Worm (Caenorhabditis elegans) whole organism, early embryonic: ENCODE results near the gene nish-1.

Experiments
- B0310.2 ChIP-seq: sonication (generic microtip); optimal IDR thresholded peaks from 2 replicates; lab custom pipeline; 2016; ENCODE audit warnings: mild to moderate bottlenecking, missing genetic modification characterization, missing compliant biosample characterization
- F13C5.2 ChIP-seq: sonication (generic microtip); optimal IDR thresholded peaks from 2 replicates; lab custom pipeline; 2017; ENCODE audit warnings: mild to moderate bottlenecking, missing genetic modification characterization, inconsistent platforms, missing compliant biosample characterization
- aly-1 ChIP-seq: sonication (generic microtip); optimal IDR thresholded peaks from 2 replicates; lab custom pipeline; 2016; ENCODE audit warnings: missing genetic modification characterization, missing compliant biosample characterization
- ama-1 ChIP-seq: fragments of 150-350 bp; optimal IDR thresholded peaks from 2 replicates; lab custom pipeline; 2014
- ceh-13 ChIP-seq: fragments of 200-800 bp; sonication (Bioruptor generic); optimal IDR thresholded peaks from 2 replicates; lab custom pipeline; 2018; ENCODE audit warnings: mild to moderate bottlenecking, missing genetic modification characterization, missing compliant biosample characterization
- ceh-36 ChIP-seq: sonication (generic microtip); optimal IDR thresholded peaks from 2 replicates; lab custom pipeline; 2016; ENCODE audit warnings: missing genetic modification characterization, inconsistent platforms, missing compliant biosample characterization
- ets-7 ChIP-seq: sonication (generic microtip); optimal IDR thresholded peaks from 2 replicates; lab custom pipeline; 2016; ENCODE audit warnings: missing genotype, missing genetic modification characterization, missing compliant biosample characterization
- flt-1 ChIP-seq: fragments of 200-800 bp; sonication (Bioruptor generic); IDR thresholded peaks from 2 replicates; pipeline ENCODE4 v1.3.6; 2022; ENCODE audit warnings: missing genetic modification characterization, missing compliant biosample characterization
- hmbx-1 ChIP-seq: sonication (generic microtip); optimal IDR thresholded peaks from 2 replicates; lab custom pipeline; 2016; ENCODE audit warnings: mild to moderate bottlenecking, missing genetic modification characterization, missing compliant biosample characterization
- hmg-4 ChIP-seq: fragments of 200-800 bp; sonication (Bioruptor generic); optimal IDR thresholded peaks from 2 replicates; lab custom pipeline; 2018; ENCODE audit warnings: mild to moderate bottlenecking, missing genetic modification characterization, missing compliant biosample characterization
- hnd-1 ChIP-seq: sonication (generic microtip); optimal IDR thresholded peaks from 2 replicates; lab custom pipeline; 2016; ENCODE audit warnings: missing genetic modification characterization, missing compliant biosample characterization
- pes-1 ChIP-seq: fragments of 200-800 bp; sonication (Bioruptor generic); IDR thresholded peaks from 2 replicates; pipeline ENCODE4 v1.3.6; 2022; ENCODE audit warnings: missing genetic modification reagents, missing genetic modification characterization, missing compliant biosample characterization
- scrt-1 ChIP-seq: fragments of 200-800 bp; sonication (Bioruptor generic); IDR thresholded peaks from 2 replicates; pipeline ENCODE4 v1.3.6; 2022; ENCODE audit warnings: missing genetic modification characterization, missing compliant biosample characterization
- sea-1 ChIP-seq: fragments of 200-800 bp; sonication (Bioruptor generic); conservative IDR thresholded peaks from 2 replicates; pipeline ENCODE4 v1.3.6; 2022; ENCODE audit warnings: missing genetic modification characterization, missing compliant biosample characterization
- tbx-11 ChIP-seq: fragments of 200-800 bp; sonication (Bioruptor generic); IDR thresholded peaks from 2 replicates; pipeline ENCODE4 v1.3.6; 2022; ENCODE audit warnings: missing genetic modification characterization, missing compliant biosample characterization
- tbx-37 ChIP-seq: fragments of 200-800 bp; sonication (Bioruptor generic); conservative IDR thresholded peaks from 2 replicates; pipeline ENCODE4 v1.3.6; 2022; ENCODE audit warnings: missing genetic modification reagents, missing genetic modification characterization, missing compliant biosample characterization
- tra-4 ChIP-seq: sonication (generic microtip); optimal IDR thresholded peaks from 2 replicates; lab custom pipeline; 2017; ENCODE audit warnings: missing genetic modification characterization, missing compliant biosample characterization

The nish-1 gene

ce11 chrIV:10884263-10884662 is 20.1 kb downstream of the nish-1 start, which contains the start of gene F13E9.5:
Gene F13E9.5, minus strand, starts transcription at chrIV:10884363.
- TF ChIP-seq pes-1 (GFP tag; lab: Robert Waterston, UW) = no peak
- no peak for TF ChIP-seq tra-4 (tag; lab: Kevin White, UChicago)
- TF ChIP-seq hmg-4 (GFP tag; lab: Kevin White, UChicago) = no peak
- no peak for TF ChIP-seq aly-1 (tag; lab: Kevin White, UChicago)
- no peak for TF ChIP-seq sea-1 (GFP tag; lab: Robert Waterston, UW)
- no peak for TF ChIP-seq ceh-36
- TF ChIP-seq ceh-13 (GFP tag; lab: Kevin White, UChicago) = no peak
- TF ChIP-seq F13C5.2 = no peak
- no peak for TF ChIP-seq flt-1 (GFP tag; lab: Robert Waterston, UW)
- no peak for TF ChIP-seq ama-1
- no peak for TF ChIP-seq tbx-11 (GFP tag; lab: Robert Waterston, UW)

ce11 chrIV:10885915-10886314 is 21.8 kb downstream of the nish-1 start, which contains the start of gene srlf-11:
Gene srlf-11, minus strand, starts transcription at chrIV:10886015.
- no peak for TF ChIP-seq ceh-13 (GFP tag; lab: Kevin White, UChicago)
- no peak for TF ChIP-seq sea-1 (GFP tag; lab: Robert Waterston, UW)
- TF ChIP-seq ama-1 = no peak

ce11 chrIV:10887285-10887684 is 23.2 kb downstream of the nish-1 start, which contains the start of gene F13E9.16:
Gene F13E9.16, minus strand, starts transcription at chrIV:10887385.
- TF ChIP-seq tbx-37 (GFP tag; lab: Robert Waterston, UW) (no peak), hmbx-1 (tag; lab: Kevin White, UChicago) (no peak), ceh-13 (GFP tag; lab: Kevin White, UChicago) (no peak), ama-1 (no peak), aly-1 (tag; lab: Kevin White, UChicago) (no peak), tbx-11 (GFP tag; lab: Robert Waterston, UW) (no peak), hmg-4 (GFP tag; lab: Kevin White, UChicago) (no peak), sea-1 (GFP tag; lab: Robert Waterston, UW) (no peak), ceh-36 (no peak), tra-4 (tag; lab: Kevin White, UChicago) (no peak), hnd-1 (tag; lab: Kevin White, UChicago) (no peak), pes-1 (GFP tag; lab: Robert Waterston, UW) (no peak), ets-7 (tag; lab: Kevin White, UChicago) (no peak), F13C5.2 (no peak)

- no peak for TF ChIP-seq scrt-1
- no peak for TF ChIP-seq sea-1 (GFP tag; lab: Robert Waterston, UW)
- no peak for TF ChIP-seq B0310.2 (tag; lab: Kevin White, UChicago)
- no peak for TF ChIP-seq ceh-36
- TF ChIP-seq ceh-13 (GFP tag; lab: Kevin White, UChicago) = no peak
- no peak for TF ChIP-seq hmg-4 (GFP tag; lab: Kevin White, UChicago)
These were observed 25.8 kb downstream of the nish-1 start, which contains the start of gene F13E9.15 for ce11 chrIV:10889820-10890462. Gene F13E9.15, minus strand, starts transcription at chrIV:10889870.

- TF ChIP-seq ets-7 (tag; lab: Kevin White, UChicago) (no peak), F13C5.2 (no peak), B0310.2 (tag; lab: Kevin White, UChicago) (no peak), sea-1 (GFP tag; lab: Robert Waterston, UW) (no peak), scrt-1 (no peak), ceh-13 (GFP tag; lab: Kevin White, UChicago) (no peak), hmbx-1 (tag; lab: Kevin White, UChicago) (no peak), hmg-4 (GFP tag; lab: Kevin White, UChicago) (no peak), flt-1 (GFP tag; lab: Robert Waterston, UW) (no peak), ama-1 (no peak), tra-4 (tag; lab: Kevin White, UChicago) (no peak), pes-1 (GFP tag; lab: Robert Waterston, UW) (no peak), tbx-11 (GFP tag; lab: Robert Waterston, UW) (no peak)
These were observed 27.9 kb downstream of the nish-1 start, which contains the start of gene srlf-12 for ce11 chrIV:10891993-10892392. Gene srlf-12, minus strand, starts transcription at chrIV:10892093.

- no peak for TF ChIP-seq ama-1
- TF ChIP-seq ceh-13 (GFP tag; lab: Kevin White, UChicago) = no peak
- TF ChIP-seq scrt-1 = no peak
- no peak for TF ChIP-seq hnd-1 (tag; lab: Kevin White, UChicago)
- no peak for TF ChIP-seq flt-1 (GFP tag; lab: Robert Waterston, UW)
- no peak for TF ChIP-seq F13C5.2
- TF ChIP-seq aly-1 (tag; lab: Kevin White, UChicago) = no peak
- TF ChIP-seq hmg-4 (GFP tag; lab: Kevin White, UChicago) = no peak
- TF ChIP-seq B0310.2 (tag; lab: Kevin White, UChicago) = no peak
- TF ChIP-seq sea-1 (GFP tag; lab: Robert Waterston, UW) = no peak
- no peak for TF ChIP-seq hmbx-1 (tag; lab: Kevin White, UChicago)
- no peak for TF ChIP-seq tbx-37 (GFP tag; lab: Robert Waterston, UW)
- no peak for TF ChIP-seq ceh-36
- no peak for TF ChIP-seq tbx-11 (GFP tag; lab: Robert Waterston, UW)
- no peak for TF ChIP-seq ets-7 (tag; lab: Kevin White, UChicago)
- TF ChIP-seq pes-1 (GFP tag; lab: Robert Waterston, UW) = no peak
- no peak for TF ChIP-seq tra-4 (tag; lab: Kevin White, UChicago)
These were observed 30.1 kb downstream of the nish-1 start, which contains the start of gene srlf-14 for ce11 chrIV:10894255-10894654. Gene srlf-14, minus strand, starts transcription at chrIV:10894355.

- TF ChIP-seq hmbx-1 (tag; lab: Kevin White, UChicago) (no peak), ceh-36 (no peak), B0310.2 (tag; lab: Kevin White, UChicago) (no peak), scrt-1 (no peak), tbx-37 (GFP tag; lab: Robert Waterston, UW) (no peak), F13C5.2 (no peak), ets-7 (tag; lab: Kevin White, UChicago) (no peak), tra-4 (tag; lab: Kevin White, UChicago) (no peak), ceh-13 (GFP tag; lab: Kevin White, UChicago) (no peak), ama-1 (no peak), hnd-1 (tag; lab: Kevin White, UChicago) (no peak), aly-1 (tag; lab: Kevin White, UChicago) (no peak), pes-1 (GFP tag; lab: Robert Waterston, UW) (no peak), flt-1 (GFP tag; lab: Robert Waterston, UW) (no peak), sea-1 (GFP tag; lab: Robert Waterston, UW) (no peak), tbx-11 (GFP tag; lab: Robert Waterston, UW) (no peak), hmg-4 (GFP tag; lab: Kevin White, UChicago) (no peak)
These were observed 32.4 kb downstream of the nish-1 start, which contains the start of gene srlf-13 for ce11 chrIV:10896512-10896911. Gene srlf-13, minus strand, starts transcription at chrIV:10896612.
